Worm (Caenorhabditis elegans) whole organism, L4 larva: ENCODE data around the gene Y51A2B.6.

Experiments
- Y75B8A.6 ChIP-seq: fragments of 200-800 bp; sonication (Bioruptor generic); IDR thresholded peaks from 2 replicates; pipeline ENCODE4 v1.3.6; 2022; ENCODE audit warnings: missing genetic modification reagents, missing genetic modification characterization, missing compliant biosample characterization
- aly-2 ChIP-seq: sonication (generic microtip); optimal IDR thresholded peaks from 2 replicates; lab custom pipeline; 2018; ENCODE audit warnings: missing biosample characterization, missing genetic modification characterization
- ceh-28 ChIP-seq: fragments of 150-350 bp; optimal IDR thresholded peaks from 2 replicates; lab custom pipeline; 2014; ENCODE audit warnings: missing biosample characterization, missing genetic modification reagents, missing genetic modification characterization
- dve-1 ChIP-seq: sonication (generic microtip); optimal IDR thresholded peaks from 2 replicates; lab custom pipeline; 2017; ENCODE audit warnings: antibody characterized with exemption, mild to moderate bottlenecking, missing genetic modification characterization, missing compliant biosample characterization; ENCODE audit not compliant: insufficient read depth
- egl-43 ChIP-seq: fragments of 200-800 bp; sonication (Bioruptor generic); IDR thresholded peaks from 2 replicates; pipeline ENCODE4 v1.3.6; 2022; ENCODE audit warnings: missing genetic modification reagents, missing genetic modification characterization, missing compliant biosample characterization
- nhr-237 ChIP-seq: sonication (generic microtip); optimal IDR thresholded peaks from 2 replicates; lab custom pipeline; 2017; ENCODE audit warnings: missing biosample characterization, missing genetic modification characterization
- nhr-28 ChIP-seq: fragments of 150-350 bp; optimal IDR thresholded peaks from 2 replicates; lab custom pipeline; 2014; ENCODE audit warnings: missing biosample characterization, missing genetic modification characterization
- nhr-77 ChIP-seq: fragments of 150-350 bp; optimal IDR thresholded peaks from 2 replicates; lab custom pipeline; 2014; ENCODE audit warnings: missing biosample characterization, missing genetic modification characterization
- rbr-2 ChIP-seq: sonication (generic microtip); optimal IDR thresholded peaks from 2 replicates; lab custom pipeline; 2016; ENCODE audit warnings: missing genotype, missing genetic modification characterization, missing compliant biosample characterization
- sdz-12 ChIP-seq: fragments of 200-800 bp; sonication (Bioruptor generic); optimal IDR thresholded peaks from 2 replicates; lab custom pipeline; 2018; ENCODE audit warnings: mild to moderate bottlenecking, missing genetic modification characterization, missing compliant biosample characterization
- spr-1 ChIP-seq: sonication (generic microtip); optimal IDR thresholded peaks from 2 replicates; lab custom pipeline; 2016; ENCODE audit warnings: mild to moderate bottlenecking, missing genetic modification characterization, missing compliant biosample characterization
- zip-11 ChIP-seq: fragments of 200-800 bp; sonication (Bioruptor generic); IDR thresholded peaks from 2 replicates; pipeline ENCODE4 v1.3.6; 2022; ENCODE audit warnings: missing genetic modification characterization, missing compliant biosample characterization
- ztf-11 ChIP-seq: fragments of 150-350 bp; optimal IDR thresholded peaks from 2 replicates; lab custom pipeline; 2014; ENCODE audit warnings: missing biosample characterization, missing genetic modification characterization

DNA sequence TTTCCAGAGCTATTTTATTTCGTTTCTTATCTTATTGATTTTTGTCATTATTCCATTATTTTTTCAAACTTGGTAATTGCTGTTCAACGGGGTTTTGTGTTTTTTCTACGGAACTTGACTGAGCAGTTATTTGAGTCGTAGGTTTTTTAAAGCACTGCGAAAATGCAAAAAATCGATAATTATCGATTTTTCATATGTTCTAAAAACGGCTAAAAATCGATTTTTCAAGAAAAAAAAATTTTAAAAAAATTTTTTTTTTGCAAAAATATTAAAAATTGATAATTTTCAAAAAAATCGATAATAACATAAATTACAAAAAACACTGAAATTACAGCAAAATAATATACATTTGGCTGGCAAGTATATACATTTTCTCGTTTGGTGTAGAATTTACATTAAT, 18.6 kb downstream of the Y51A2B.6 start:
- no peak for TF ChIP-seq sdz-12
- TF ChIP-seq zip-11 (GFP tag; lab: Robert Waterston, UW): no peak
- TF ChIP-seq nhr-237 (tag; lab: Kevin White, UChicago): no peak
- TF ChIP-seq nhr-77 (tag; lab: Kevin White, UChicago): no peak
- TF ChIP-seq rbr-2 (tag; lab: Kevin White, UChicago): no peak
- TF ChIP-seq Y75B8A.6: no peak
- TF ChIP-seq dve-1: no peak
- TF ChIP-seq egl-43 (GFP tag; lab: Robert Waterston, UW): no peak
- no peak for TF ChIP-seq ztf-11 (tag; lab: Kevin White, UChicago)
- TF ChIP-seq nhr-28 (tag; lab: Kevin White, UChicago): no peak
- TF ChIP-seq spr-1 (tag; lab: Kevin White, UChicago): no peak
- no peak for TF ChIP-seq aly-2
- TF ChIP-seq ceh-28 (tag; lab: Kevin White, UChicago): peak; percentile 78
